Worm (Caenorhabditis elegans) whole organism, late embryonic: Measurements from ENCODE around the gene lin-26.

Experiments used
- C08G9.2 ChIP-seq: sonication (generic microtip); optimal IDR thresholded peaks from 2 replicates; lab custom pipeline; 2016; ENCODE audit warnings: mild to moderate bottlenecking, missing genetic modification characterization, moderate library complexity, missing compliant biosample characterization
- K02D7.2 ChIP-seq: sonication (generic microtip); optimal IDR thresholded peaks from 2 replicates; lab custom pipeline; 2017; ENCODE audit warnings: mild to moderate bottlenecking, missing genetic modification characterization, missing compliant biosample characterization
- K09A11.1 ChIP-seq: sonication (generic microtip); optimal IDR thresholded peaks from 2 replicates; lab custom pipeline; 2017; ENCODE audit warnings: antibody characterized with exemption, mild to moderate bottlenecking, missing genetic modification characterization, missing compliant biosample characterization; ENCODE audit not compliant: insufficient read depth
- ahr-1 ChIP-seq: sonication (generic microtip); optimal IDR thresholded peaks from 2 replicates; lab custom pipeline; 2016; ENCODE audit warnings: missing genetic modification characterization, missing compliant biosample characterization
- ceh-14 ChIP-seq: sonication (generic microtip); optimal IDR thresholded peaks from 2 replicates; lab custom pipeline; 2016; ENCODE audit warnings: missing genotype, missing genetic modification characterization, missing compliant biosample characterization
- ceh-18 ChIP-seq: sonication (generic microtip); optimal IDR thresholded peaks from 2 replicates; lab custom pipeline; 2016; ENCODE audit warnings: missing genetic modification characterization, missing compliant biosample characterization
- ceh-2 ChIP-seq: sonication (generic microtip); optimal IDR thresholded peaks from 2 replicates; lab custom pipeline; 2016; ENCODE audit warnings: missing genotype, missing genetic modification characterization, missing compliant biosample characterization
- ceh-24 ChIP-seq: sonication (generic microtip); optimal IDR thresholded peaks from 2 replicates; lab custom pipeline; 2016; ENCODE audit warnings: mild to moderate bottlenecking, missing genetic modification characterization, missing compliant biosample characterization
- ceh-31 ChIP-seq: sonication (generic microtip); optimal IDR thresholded peaks from 2 replicates; lab custom pipeline; 2016; ENCODE audit warnings: missing genetic modification characterization, missing compliant biosample characterization
- ceh-34 ChIP-seq: sonication (generic microtip); optimal IDR thresholded peaks from 2 replicates; lab custom pipeline; 2016; ENCODE audit warnings: mild to moderate bottlenecking, missing genetic modification characterization, missing compliant biosample characterization
- ceh-45 ChIP-seq: fragments of 200-800 bp; sonication (Bioruptor generic); IDR thresholded peaks from 2 replicates; pipeline ENCODE4 v1.3.6; 2022; ENCODE audit warnings: missing genetic modification reagents, missing genetic modification characterization, missing compliant biosample characterization
- ceh-48 ChIP-seq: sonication (generic microtip); optimal IDR thresholded peaks from 2 replicates; lab custom pipeline; 2016; ENCODE audit warnings: missing genetic modification characterization, inconsistent platforms, missing compliant biosample characterization
- dmd-4 ChIP-seq: sonication (generic microtip); optimal IDR thresholded peaks from 2 replicates; lab custom pipeline; 2016; ENCODE audit warnings: borderline replicate concordance, missing genetic modification characterization, missing compliant biosample characterization
- dve-1 ChIP-seq: sonication (generic microtip); optimal IDR thresholded peaks from 2 replicates; lab custom pipeline; 2017; ENCODE audit warnings: antibody characterized with exemption, mild to moderate bottlenecking, missing genetic modification characterization, missing compliant biosample characterization
- elt-2 ChIP-seq: sonication (generic microtip); optimal IDR thresholded peaks from 2 replicates; lab custom pipeline; 2016; ENCODE audit warnings: missing genetic modification reagents, missing genetic modification characterization, missing compliant biosample characterization
- elt-4 ChIP-seq: sonication (generic microtip); optimal IDR thresholded peaks from 2 replicates; lab custom pipeline; 2016; ENCODE audit warnings: missing genetic modification characterization, missing compliant biosample characterization
- ets-4 ChIP-seq: sonication (generic microtip); optimal IDR thresholded peaks from 2 replicates; lab custom pipeline; 2016; ENCODE audit warnings: missing genetic modification characterization, missing compliant biosample characterization
- fax-1 ChIP-seq: sonication (generic microtip); optimal IDR thresholded peaks from 2 replicates; lab custom pipeline; 2016; ENCODE audit warnings: missing genotype, missing genetic modification characterization, missing compliant biosample characterization
- fkh-6 ChIP-seq: sonication (generic microtip); optimal IDR thresholded peaks from 2 replicates; lab custom pipeline; 2016; ENCODE audit warnings: missing genetic modification characterization, missing compliant biosample characterization
- hlh-6 ChIP-seq: sonication (generic microtip); optimal IDR thresholded peaks from 2 replicates; lab custom pipeline; 2016; ENCODE audit warnings: missing genotype, missing genetic modification characterization, missing compliant biosample characterization
- lin-11 ChIP-seq: fragments of 200-800 bp; sonication (Bioruptor generic); optimal IDR thresholded peaks from 2 replicates; lab custom pipeline; 2018; ENCODE audit warnings: mild to moderate bottlenecking, missing genetic modification characterization, missing compliant biosample characterization
- madf-2 ChIP-seq: sonication (generic microtip); optimal IDR thresholded peaks from 2 replicates; lab custom pipeline; 2017; ENCODE audit warnings: missing genetic modification characterization, missing compliant biosample characterization
- mec-3 ChIP-seq: sonication (generic microtip); optimal IDR thresholded peaks from 2 replicates; lab custom pipeline; 2016; ENCODE audit warnings: borderline replicate concordance, missing genetic modification characterization, missing compliant biosample characterization
- nfya-1 ChIP-seq: sonication (generic microtip); optimal IDR thresholded peaks from 2 replicates; lab custom pipeline; 2017; ENCODE audit warnings: missing genetic modification characterization, mild to moderate bottlenecking, missing compliant biosample characterization, antibody characterized with exemption, moderate library complexity
- nhr-11 ChIP-seq: fragments of 150-350 bp; optimal IDR thresholded peaks from 2 replicates; lab custom pipeline; 2014; ENCODE audit warnings: missing biosample characterization, missing genetic modification characterization
- npax-4 ChIP-seq: sonication (generic microtip); optimal IDR thresholded peaks from 2 replicates; lab custom pipeline; 2016; ENCODE audit warnings: missing genetic modification characterization, missing compliant biosample characterization
- odd-2 ChIP-seq: sonication (generic microtip); optimal IDR thresholded peaks from 2 replicates; lab custom pipeline; 2017; ENCODE audit warnings: antibody characterized with exemption, mild to moderate bottlenecking, missing genetic modification characterization, missing compliant biosample characterization
- pag-3 ChIP-seq: sonication (generic microtip); optimal IDR thresholded peaks from 2 replicates; lab custom pipeline; 2016; ENCODE audit warnings: missing compliant biosample characterization, missing genetic modification characterization, borderline replicate concordance
- pha-2 ChIP-seq: sonication (generic microtip); optimal IDR thresholded peaks from 2 replicates; lab custom pipeline; 2017; ENCODE audit warnings: mild to moderate bottlenecking, missing genetic modification characterization, missing compliant biosample characterization
- rnt-1 ChIP-seq: sonication (generic microtip); optimal IDR thresholded peaks from 2 replicates; lab custom pipeline; 2016; ENCODE audit warnings: missing genetic modification characterization, missing compliant biosample characterization
- sdc-2 ChIP-seq: sonication (generic microtip); optimal IDR thresholded peaks from 2 replicates; lab custom pipeline; 2016; ENCODE audit warnings: missing genotype, missing genetic modification characterization, missing compliant biosample characterization
- sox-2 ChIP-seq: fragments of 200-800 bp; sonication (Bioruptor generic); IDR thresholded peaks from 2 replicates; pipeline ENCODE4 v1.3.6; 2022; ENCODE audit warnings: missing genetic modification reagents, missing genetic modification characterization, missing compliant biosample characterization
- tbx-2 ChIP-seq: sonication (generic microtip); optimal IDR thresholded peaks from 2 replicates; lab custom pipeline; 2016; ENCODE audit warnings: missing genetic modification characterization, missing compliant biosample characterization
- unc-42 ChIP-seq: sonication (generic microtip); optimal IDR thresholded peaks from 2 replicates; lab custom pipeline; 2016; ENCODE audit warnings: missing genotype, missing genetic modification characterization, missing compliant biosample characterization
- unc-55 ChIP-seq: sonication (generic microtip); optimal IDR thresholded peaks from 2 replicates; lab custom pipeline; 2017; ENCODE audit warnings: missing biosample characterization, missing genetic modification reagents, missing genetic modification characterization
- unc-86 ChIP-seq: sonication (generic microtip); optimal IDR thresholded peaks from 2 replicates; lab custom pipeline; 2016; ENCODE audit warnings: missing genetic modification characterization, missing compliant biosample characterization

lin-26 gene

ce11 chrII:7663704-7664660 lies 18.0 kb upstream of the lin-26 start, which contains the start of the genes F18A1.7 and rpa-1:
F18A1.7 (minus strand) TSS chrII:7663754.
rpa-1 (plus strand) TSS chrII:7664582.
- TF ChIP-seq ets-4 (tag; lab: Kevin White, UChicago): no peak
- no peak for TF ChIP-seq ceh-45 (GFP tag; lab: Robert Waterston, UW)
- no peak for TF ChIP-seq ceh-24 (tag; lab: Kevin White, UChicago)
- no peak for TF ChIP-seq ceh-14 (tag; lab: Kevin White, UChicago)
- no peak for TF ChIP-seq unc-86 (tag; lab: Kevin White, UChicago)

ce11 chrII:7666338-7666737 lies 15.7 kb upstream of the lin-26 start:
- TF ChIP-seq ceh-2 (tag; lab: Kevin White, UChicago) (no peak), fkh-6 (tag; lab: Kevin White, UChicago) (no peak), ceh-48 (no peak), nhr-11 (no peak), unc-55 (no peak), ceh-18 (tag; lab: Kevin White, UChicago) (no peak), mec-3 (tag; lab: Kevin White, UChicago) (no peak), C08G9.2 (no peak), K02D7.2 (no peak), odd-2 (tag; lab: Kevin White, UChicago) (no peak), lin-11 (tag; lab: Kevin White, UChicago) (no peak), elt-4 (tag; lab: Kevin White, UChicago) (no peak), fax-1 (tag; lab: Kevin White, UChicago) (no peak), pha-2 (tag; lab: Kevin White, UChicago) (no peak)

DNA sequence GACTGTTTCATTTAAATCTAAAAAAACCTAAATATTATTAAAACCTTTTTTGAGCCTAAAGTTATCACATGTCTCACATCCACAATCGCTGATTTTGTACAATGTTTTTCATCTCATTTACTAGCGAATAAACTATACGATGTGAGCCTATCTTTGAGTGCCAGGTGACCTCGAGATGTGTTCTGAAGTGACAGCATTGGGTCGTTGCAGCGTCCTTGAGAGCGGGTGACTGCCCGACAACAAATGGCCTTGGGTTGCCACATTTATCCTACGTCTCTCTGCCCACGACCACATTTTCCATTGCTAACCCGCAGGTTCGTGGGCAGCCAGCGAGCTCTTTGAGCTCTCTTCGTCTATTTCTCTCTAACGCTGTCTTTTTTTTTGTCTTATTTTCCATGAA lies 15.0 kb upstream of the lin-26 start, which contains the start of gene lir-2:
Gene lir-2, plus strand, starts transcription at position 301 of the 400 bp plus-strand sequence.
- no peak for TF ChIP-seq madf-2
- no peak for TF ChIP-seq K09A11.1 (tag; lab: Kevin White, UChicago)
- TF ChIP-seq hlh-6 (tag; lab: Kevin White, UChicago): no peak
- TF ChIP-seq ceh-18 (tag; lab: Kevin White, UChicago): no peak
- TF ChIP-seq dmd-4: no peak
- TF ChIP-seq, all 69 proteins: peak for 0

DNA sequence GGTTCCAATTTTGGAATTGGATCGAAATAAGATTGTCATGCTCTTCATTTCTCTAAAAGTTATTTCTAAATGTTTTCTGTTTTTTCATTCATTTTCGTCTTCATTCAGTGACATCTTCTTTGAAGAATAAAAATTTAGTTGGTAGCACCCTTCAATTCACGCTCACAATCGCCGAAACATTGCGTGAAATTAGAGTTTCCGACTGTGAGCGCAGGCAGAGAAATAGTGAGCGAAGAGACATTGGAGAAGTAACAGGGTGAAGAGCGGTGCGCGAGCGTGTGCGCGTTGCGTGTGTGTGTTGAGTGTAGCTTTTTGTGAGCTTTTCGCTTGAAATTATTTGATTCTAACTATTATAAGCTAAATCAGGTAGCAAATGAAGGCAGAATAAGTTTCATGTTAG lies 12.6 kb upstream of the lin-26 start:
- TF ChIP-seq sox-2 (GFP tag; lab: Robert Waterston, UW) (no peak), ceh-31 (tag; lab: Kevin White, UChicago) (peak; percentile 50), nfya-1 (tag; lab: Kevin White, UChicago) (peak; percentile 59), unc-42 (tag; lab: Kevin White, UChicago) (peak; percentile 57), elt-2 (tag; lab: Kevin White, UChicago) (peak; percentile 35), ceh-45 (GFP tag; lab: Robert Waterston, UW) (no peak), ceh-24 (tag; lab: Kevin White, UChicago) (no peak), tbx-2 (tag; lab: Kevin White, UChicago) (peak; percentile 62), ceh-34 (tag; lab: Kevin White, UChicago) (peak; percentile 35), npax-4 (tag; lab: Kevin White, UChicago) (no peak)

DNA sequence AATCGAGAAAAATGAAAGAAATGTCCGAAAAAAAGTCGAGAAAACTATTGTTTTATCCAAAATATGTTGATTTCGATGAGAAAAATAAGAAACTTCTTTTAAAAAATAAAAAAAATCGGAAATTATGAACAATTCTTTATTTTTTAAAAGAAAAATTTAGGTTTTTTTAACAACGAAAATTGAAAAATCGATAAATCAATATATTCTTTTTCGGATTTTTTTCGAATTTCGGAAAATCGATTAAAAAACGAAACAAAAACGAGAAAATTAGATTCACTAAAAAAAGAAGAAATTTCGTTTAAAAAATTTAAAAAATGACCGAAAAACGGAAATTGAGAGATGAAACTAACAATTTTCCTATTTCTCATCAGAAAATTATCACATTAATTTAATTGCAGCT lies 12.0 kb upstream of the lin-26 start:
- no peak for TF ChIP-seq rnt-1 (tag; lab: Kevin White, UChicago)
- no peak for TF ChIP-seq nfya-1 (tag; lab: Kevin White, UChicago)
- TF ChIP-seq lin-11 (tag; lab: Kevin White, UChicago): no peak
- TF ChIP-seq fax-1 (tag; lab: Kevin White, UChicago): no peak
- TF ChIP-seq ceh-31 (tag; lab: Kevin White, UChicago): no peak
- no peak for TF ChIP-seq sdc-2 (tag; lab: Kevin White, UChicago)
- no peak for TF ChIP-seq ceh-2 (tag; lab: Kevin White, UChicago)
- TF ChIP-seq ahr-1: no peak
- TF ChIP-seq K02D7.2: no peak
- no peak for TF ChIP-seq pag-3 (tag; lab: Kevin White, UChicago)
- no peak for TF ChIP-seq C08G9.2
- TF ChIP-seq dve-1: no peak
- TF ChIP-seq madf-2: no peak
- TF ChIP-seq unc-55: no peak
- TF ChIP-seq mec-3 (tag; lab: Kevin White, UChicago): no peak
- TF ChIP-seq tbx-2 (tag; lab: Kevin White, UChicago): no peak
